Worm (Caenorhabditis elegans) whole organism, L2 larva: ENCODE measurements around the gene spp-31.

Experiments
- C34F6.9 ChIP-seq: fragments of 150-350 bp; optimal IDR thresholded peaks from 2 replicates; lab custom pipeline; 2014; ENCODE audit warnings: missing biosample characterization, missing genetic modification characterization
- F13H6.1 ChIP-seq: sonication (generic microtip); optimal IDR thresholded peaks from 2 replicates; lab custom pipeline; 2016; ENCODE audit warnings: missing genetic modification characterization, missing compliant biosample characterization
- R02D3.7 ChIP-seq: fragments of 150-350 bp; optimal IDR thresholded peaks from 2 replicates; lab custom pipeline; 2014; ENCODE audit warnings: missing biosample characterization, missing genetic modification characterization
- Y55F3AM.14 ChIP-seq: fragments of 200-800 bp; sonication (Bioruptor generic); optimal IDR thresholded peaks from 2 replicates; lab custom pipeline; 2018; ENCODE audit warnings: mild to moderate bottlenecking, missing genetic modification characterization, missing compliant biosample characterization
- ZK546.5 ChIP-seq: sonication (generic microtip); optimal IDR thresholded peaks from 2 replicates; lab custom pipeline; 2017; ENCODE audit warnings: missing biosample characterization, missing genetic modification characterization
- alr-1 ChIP-seq: fragments of 150-350 bp; optimal IDR thresholded peaks from 2 replicates; lab custom pipeline; 2014; ENCODE audit warnings: missing biosample characterization, missing genetic modification characterization
- aly-2 ChIP-seq: fragments of 150-350 bp; optimal IDR thresholded peaks from 2 replicates; lab custom pipeline; 2014; ENCODE audit warnings: missing biosample characterization, missing genetic modification characterization
- blmp-1 ChIP-seq: sonication (generic microtip); optimal IDR thresholded peaks from 2 replicates; lab custom pipeline; 2017; ENCODE audit warnings: missing genetic modification characterization, mild to moderate bottlenecking, missing compliant biosample characterization, antibody characterized with exemption, moderate library complexity; ENCODE audit not compliant: insufficient read depth
- ceh-16 ChIP-seq: fragments of 150-350 bp; optimal IDR thresholded peaks from 2 replicates; lab custom pipeline; 2014; ENCODE audit warnings: missing biosample characterization, missing genetic modification characterization
- ceh-82 ChIP-seq: fragments of 150-350 bp; optimal IDR thresholded peaks from 2 replicates; lab custom pipeline; 2014; ENCODE audit warnings: missing biosample characterization, missing genetic modification characterization
- elt-1 ChIP-seq: fragments of 150-350 bp; optimal IDR thresholded peaks from 2 replicates; lab custom pipeline; 2014; ENCODE audit warnings: missing biosample characterization, missing genetic modification characterization
- elt-3 ChIP-seq: sonication (generic microtip); optimal IDR thresholded peaks from 2 replicates; lab custom pipeline; 2017; ENCODE audit warnings: missing biosample characterization, missing genetic modification characterization
- fos-1 ChIP-seq: fragments of 150-350 bp; optimal IDR thresholded peaks from 2 replicates; lab custom pipeline; 2014; ENCODE audit warnings: missing biosample characterization, missing genetic modification characterization
- gmeb-1 ChIP-seq: fragments of 150-350 bp; optimal IDR thresholded peaks from 2 replicates; lab custom pipeline; 2014; ENCODE audit warnings: missing biosample characterization, missing genetic modification characterization
- lin-39 ChIP-seq: fragments of 150-350 bp; optimal IDR thresholded peaks from 2 replicates; lab custom pipeline; 2014; ENCODE audit warnings: missing biosample characterization, missing genetic modification reagents, missing genetic modification characterization
- lsy-2 ChIP-seq, 2 experiments: fragments of 150-350 bp in 1 of 2; sonication (generic microtip) in 1 of 2; optimal IDR thresholded peaks; 2 replicates each; lab custom pipeline; 2014 to 2017; ENCODE audit warnings: missing biosample characterization in 2 of 2, missing genetic modification characterization in 2 of 2
- mab-5 ChIP-seq: fragments of 150-350 bp; optimal IDR thresholded peaks from 2 replicates; lab custom pipeline; 2014; ENCODE audit warnings: missing biosample characterization, missing genetic modification characterization
- mbf-1 ChIP-seq: sonication (generic microtip); optimal IDR thresholded peaks from 2 replicates; lab custom pipeline; 2017; ENCODE audit warnings: missing biosample characterization, missing genetic modification characterization
- mdl-1 ChIP-seq, 2 experiments: fragments of 150-350 bp in 1 of 2; sonication (generic microtip) in 1 of 2; optimal IDR thresholded peaks; 2 replicates each; lab custom pipeline; 2017; ENCODE audit warnings: missing biosample characterization in 2 of 2, missing genetic modification characterization in 2 of 2
- nhr-10 ChIP-seq: sonication (generic microtip); optimal IDR thresholded peaks from 2 replicates; lab custom pipeline; 2017; ENCODE audit warnings: missing biosample characterization, missing genetic modification characterization
- nhr-11 ChIP-seq: fragments of 150-350 bp; optimal IDR thresholded peaks from 2 replicates; lab custom pipeline; 2014; ENCODE audit warnings: missing biosample characterization, missing genetic modification characterization
- nhr-12 ChIP-seq: fragments of 150-350 bp; optimal IDR thresholded peaks from 2 replicates; lab custom pipeline; 2014; ENCODE audit warnings: missing biosample characterization, missing genetic modification characterization
- nhr-129 ChIP-seq: fragments of 150-350 bp; optimal IDR thresholded peaks from 2 replicates; lab custom pipeline; 2014; ENCODE audit warnings: missing biosample characterization, missing genetic modification characterization
- nhr-21 ChIP-seq: fragments of 150-350 bp; optimal IDR thresholded peaks from 2 replicates; lab custom pipeline; 2014; ENCODE audit warnings: missing biosample characterization, missing genetic modification characterization
- nhr-23 ChIP-seq: fragments of 150-350 bp; optimal IDR thresholded peaks from 2 replicates; lab custom pipeline; 2014; ENCODE audit warnings: missing biosample characterization, missing genetic modification reagents, missing genetic modification characterization
- nhr-237 ChIP-seq: fragments of 150-350 bp; optimal IDR thresholded peaks from 2 replicates; lab custom pipeline; 2014; ENCODE audit warnings: missing biosample characterization, missing genetic modification characterization
- nhr-6 ChIP-seq: fragments of 150-350 bp; optimal IDR thresholded peaks from 2 replicates; lab custom pipeline; 2014; ENCODE audit warnings: missing biosample characterization, missing genetic modification characterization
- nhr-77 ChIP-seq: fragments of 150-350 bp; optimal IDR thresholded peaks from 2 replicates; lab custom pipeline; 2014; ENCODE audit warnings: missing biosample characterization, missing genetic modification characterization
- peb-1 ChIP-seq: fragments of 150-350 bp; optimal IDR thresholded peaks from 2 replicates; lab custom pipeline; 2014; ENCODE audit warnings: missing biosample characterization, missing genetic modification characterization
- sem-4 ChIP-seq: fragments of 150-350 bp; optimal IDR thresholded peaks from 2 replicates; lab custom pipeline; 2014; ENCODE audit warnings: missing biosample characterization, missing genetic modification reagents, missing genetic modification characterization
- skn-1 ChIP-seq: sonication (generic microtip); optimal IDR thresholded peaks from 2 replicates; lab custom pipeline; 2017; ENCODE audit warnings: missing biosample characterization, missing genetic modification characterization
- sma-3 ChIP-seq: sonication (generic microtip); optimal IDR thresholded peaks from 2 replicates; lab custom pipeline; 2016; ENCODE audit warnings: missing genetic modification reagents, missing genetic modification characterization, missing compliant biosample characterization
- sma-9 ChIP-seq, 2 experiments: fragments of 150-350 bp in 1 of 2; sonication (generic microtip) in 1 of 2; optimal IDR thresholded peaks; 2 replicates each; lab custom pipeline; 2014 to 2016; ENCODE audit warnings: missing genetic modification characterization in 2 of 2, mild to moderate bottlenecking in 1 of 2, missing biosample characterization in 1 of 2, missing compliant biosample characterization in 1 of 2, missing genetic modification reagents in 1 of 2, moderate library complexity in 1 of 2
- snpc-4 ChIP-seq: fragments of 150-350 bp; optimal IDR thresholded peaks from 2 replicates; lab custom pipeline; 2014; ENCODE audit warnings: missing biosample characterization, missing genetic modification characterization
- unc-55 ChIP-seq: fragments of 150-350 bp; sonication (generic microtip); optimal IDR thresholded peaks from 3 replicates; lab custom pipeline; 2014; ENCODE audit warnings: missing biosample characterization, missing genetic modification reagents, missing genetic modification characterization
- unc-62 ChIP-seq: fragments of 150-350 bp; optimal IDR thresholded peaks from 2 replicates; lab custom pipeline; 2014; ENCODE audit warnings: missing biosample characterization, missing genetic modification reagents, missing genetic modification characterization
- zag-1 ChIP-seq: fragments of 150-350 bp; optimal IDR thresholded peaks from 2 replicates; lab custom pipeline; 2014; ENCODE audit warnings: missing biosample characterization, missing genetic modification characterization
- ztf-11 ChIP-seq: sonication (generic microtip); optimal IDR thresholded peaks from 2 replicates; lab custom pipeline; 2017; ENCODE audit warnings: missing biosample characterization, missing genetic modification characterization

spp-31 gene

ce11 chrIV:1419795-1420509 lies 13.6 kb downstream of the spp-31 start, which contains the start of gene Y77E11A.7 (continued):
- TF ChIP-seq R02D3.7 (tag; lab: Kevin White, UChicago) (peak; percentile 74), nhr-237 (tag; lab: Kevin White, UChicago) (no peak), ceh-82 (tag; lab: Kevin White, UChicago) (peak; percentile 56), Y55F3AM.14 (GFP tag; lab: Kevin White, UChicago) (peak; percentile 48), mab-5 (tag; lab: Kevin White, UChicago) (peak; percentile 62), ZK546.5 (peak; percentile 40), mbf-1 (tag; lab: Kevin White, UChicago) (no peak), F13H6.1 (tag; lab: Kevin White, UChicago) (peak; percentile 83)

- TF ChIP-seq nhr-237 (tag; lab: Kevin White, UChicago) (no peak), gmeb-1 (tag; lab: Kevin White, UChicago) (no peak), skn-1 (no peak), nhr-6 (no peak), ztf-11 (tag; lab: Kevin White, UChicago) (no peak), nhr-10 (no peak), sem-4 (no peak), C34F6.9 (no peak), nhr-12 (tag; lab: Kevin White, UChicago) (no peak), ceh-16 (tag; lab: Kevin White, UChicago) (no peak), ceh-82 (tag; lab: Kevin White, UChicago) (no peak), sma-9 (GFP tag; optimal IDR thresholded peaks at IDR 0.05; lab: Kevin White, UChicago) (no peak), sma-9 (tag; optimal IDR thresholded peaks at IDR 0.05; lab: Kevin White, UChicago) (no peak), zag-1 (tag; lab: Kevin White, UChicago) (no peak), blmp-1 (no peak), lsy-2 (tag; optimal IDR thresholded peaks at IDR 0.05; lab: Kevin White, UChicago) (no peak), unc-55 (GFP tag; lab: Kevin White, UChicago) (no peak), unc-62 (GFP tag; lab: Kevin White, UChicago) (no peak), alr-1 (tag; lab: Kevin White, UChicago) (no peak), nhr-129 (tag; lab: Kevin White, UChicago) (no peak), mbf-1 (tag; lab: Kevin White, UChicago) (no peak)
Observed at ce11 chrIV:1420603-1421002, 14.2 kb downstream of the spp-31 start, which contains the start of gene jtr-1. jtr-1 (plus strand) TSS chrIV:1420929.

ce11 chrIV:1424962-1425361 lies 18.6 kb downstream of the spp-31 start, which contains the start of gene Y77E11A.8:
Y77E11A.8 (minus strand) TSS chrIV:1425062.
- TF ChIP-seq nhr-237 (tag; lab: Kevin White, UChicago) (no peak), ceh-82 (tag; lab: Kevin White, UChicago) (no peak), snpc-4 (tag; lab: Kevin White, UChicago) (no peak), blmp-1 (no peak), nhr-11 (tag; lab: Kevin White, UChicago) (no peak), peb-1 (tag; lab: Kevin White, UChicago) (no peak), sma-3 (GFP tag; lab: Kevin White, UChicago) (no peak), nhr-129 (tag; lab: Kevin White, UChicago) (no peak), skn-1 (no peak)

ce11 chrIV:1427283-1427682 lies 20.9 kb downstream of the spp-31 start, which contains the start of gene clec-171:
clec-171 (minus strand) TSS chrIV:1427383.
- no peak for TF ChIP-seq ztf-11 (tag; lab: Kevin White, UChicago)
- no peak for TF ChIP-seq elt-1 (tag; lab: Kevin White, UChicago)
- no peak for TF ChIP-seq C34F6.9
- no peak for TF ChIP-seq nhr-77 (tag; lab: Kevin White, UChicago)
- TF ChIP-seq nhr-6 = no peak
- no peak for TF ChIP-seq lin-39 (tag; lab: Kevin White, UChicago)
- TF ChIP-seq fos-1 = no peak
- no peak for TF ChIP-seq zag-1 (tag; lab: Kevin White, UChicago)
- TF ChIP-seq lsy-2 (tag; optimal IDR thresholded peaks at IDR 0.05; lab: Kevin White, UChicago) = no peak
- no peak for TF ChIP-seq mdl-1 (tag; optimal IDR thresholded peaks at IDR 0.05; lab: Kevin White, UChicago)
- TF ChIP-seq ceh-16 (tag; lab: Kevin White, UChicago) = no peak
- TF ChIP-seq snpc-4 (tag; lab: Kevin White, UChicago) = no peak
- TF ChIP-seq nhr-21 (tag; lab: Kevin White, UChicago) = no peak
- TF ChIP-seq elt-3 (tag; lab: Kevin White, UChicago) = no peak
- no peak for TF ChIP-seq nhr-12 (tag; lab: Kevin White, UChicago)
- no peak for TF ChIP-seq aly-2 (tag; lab: Kevin White, UChicago)
- TF ChIP-seq nhr-23 (tag; lab: Kevin White, UChicago) = no peak
- no peak for TF ChIP-seq ceh-82 (tag; lab: Kevin White, UChicago)
